Worm (Caenorhabditis elegans) whole organism, midembryonic: ENCODE results near the gene irld-34.

Experiments used
- cog-1 ChIP-seq: sonication (generic microtip); optimal IDR thresholded peaks from 2 replicates; lab custom pipeline; 2016; ENCODE audit warnings: missing genetic modification characterization, missing compliant biosample characterization
- flt-1 ChIP-seq: fragments of 200-800 bp; sonication (Bioruptor generic); IDR thresholded peaks from 2 replicates; pipeline ENCODE4 v1.3.6; 2022; ENCODE audit warnings: missing genetic modification characterization, missing compliant biosample characterization
- ref-1 ChIP-seq: fragments of 200-800 bp; sonication (Bioruptor generic); conservative IDR thresholded peaks from 2 replicates; pipeline ENCODE4 v1.3.6; 2022; ENCODE audit warnings: missing genetic modification reagents, missing genetic modification characterization, missing compliant biosample characterization
- tab-1 ChIP-seq: fragments of 200-800 bp; sonication (Bioruptor generic); IDR thresholded peaks from 2 replicates; pipeline ENCODE4 v1.3.6; 2022; ENCODE audit warnings: missing genetic modification characterization, missing compliant biosample characterization

DNA sequence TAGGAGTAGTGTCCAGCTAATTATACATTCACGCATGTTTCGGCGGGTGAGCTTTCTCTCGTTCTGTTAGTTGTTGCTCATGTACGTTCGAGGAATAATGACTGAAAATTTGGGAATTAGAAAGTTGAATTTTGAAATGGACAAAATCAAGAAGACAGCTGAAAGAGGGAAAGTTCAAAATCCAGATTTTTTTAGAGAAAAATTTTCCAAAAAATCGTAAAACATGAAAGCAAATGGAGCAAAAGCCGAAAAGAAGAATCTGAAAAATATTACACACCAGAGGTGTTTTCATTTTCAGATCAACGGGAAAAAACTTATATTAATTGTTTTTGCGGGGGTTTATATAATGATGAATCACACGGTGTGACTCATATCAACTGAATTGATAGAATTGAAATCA is 17.8 kb downstream of the irld-34 start, which contains the start of gene ina-1:
- TF ChIP-seq flt-1 (GFP tag; lab: Robert Waterston, UW) (no peak), ref-1 (no peak), cog-1 (no peak), tab-1 (GFP tag; lab: Robert Waterston, UW) (no peak)
